Worm (Caenorhabditis elegans) whole organism, late embryonic: Measurements from ENCODE around the gene M110.7.

Experiments used
- C08G9.2 ChIP-seq: sonication (generic microtip); optimal IDR thresholded peaks from 2 replicates; lab custom pipeline; 2016; ENCODE audit warnings: mild to moderate bottlenecking, missing genetic modification characterization, moderate library complexity, missing compliant biosample characterization
- ceh-34 ChIP-seq: sonication (generic microtip); optimal IDR thresholded peaks from 2 replicates; lab custom pipeline; 2016; ENCODE audit warnings: mild to moderate bottlenecking, missing genetic modification characterization, missing compliant biosample characterization
- elt-4 ChIP-seq: sonication (generic microtip); optimal IDR thresholded peaks from 2 replicates; lab custom pipeline; 2016; ENCODE audit warnings: missing genetic modification characterization, missing compliant biosample characterization
- fkh-10 ChIP-seq: fragments of 150-350 bp; optimal IDR thresholded peaks from 2 replicates; lab custom pipeline; 2014; ENCODE audit warnings: missing biosample characterization, missing genetic modification reagents, missing genetic modification characterization
- hlh-8 ChIP-seq: sonication (generic microtip); optimal IDR thresholded peaks from 2 replicates; lab custom pipeline; 2016; ENCODE audit warnings: missing genotype, missing genetic modification characterization, missing compliant biosample characterization
- mec-3 ChIP-seq: sonication (generic microtip); optimal IDR thresholded peaks from 2 replicates; lab custom pipeline; 2016; ENCODE audit warnings: borderline replicate concordance, missing genetic modification characterization, missing compliant biosample characterization
- nhr-232 ChIP-seq: sonication (generic microtip); optimal IDR thresholded peaks from 2 replicates; lab custom pipeline; 2016; ENCODE audit warnings: missing genetic modification characterization, missing compliant biosample characterization
- pha-4 ChIP-seq: fragments of 150-350 bp; optimal IDR thresholded peaks from 2 replicates; lab custom pipeline; 2018; ENCODE audit warnings: missing biosample characterization, missing genetic modification reagents, missing genetic modification characterization
- pqm-1 ChIP-seq: sonication (generic microtip); optimal IDR thresholded peaks from 2 replicates; lab custom pipeline; 2016; ENCODE audit warnings: missing genetic modification characterization, missing compliant biosample characterization
- unc-55 ChIP-seq: sonication (generic microtip); optimal IDR thresholded peaks from 2 replicates; lab custom pipeline; 2017; ENCODE audit warnings: missing biosample characterization, missing genetic modification reagents, missing genetic modification characterization
- unc-86 ChIP-seq: sonication (generic microtip); optimal IDR thresholded peaks from 2 replicates; lab custom pipeline; 2016; ENCODE audit warnings: missing genetic modification characterization, missing compliant biosample characterization

ce11 chrII:8266559-8266958, 34.0 kb downstream of the M110.7 start:
- no peak for TF ChIP-seq nhr-232
- no peak for TF ChIP-seq fkh-10 (GFP tag; lab: Kevin White, UChicago)
- TF ChIP-seq unc-86 (tag; lab: Kevin White, UChicago), result no peak
- TF ChIP-seq pqm-1, result no peak
- no peak for TF ChIP-seq ceh-34
- no peak for TF ChIP-seq elt-4 (tag; lab: Kevin White, UChicago)
- no peak for TF ChIP-seq mec-3 (tag; lab: Kevin White, UChicago)
- TF ChIP-seq hlh-8 (tag; lab: Kevin White, UChicago), result no peak
- TF ChIP-seq pha-4 (tag; lab: Kevin White, UChicago), result no peak
- no peak for TF ChIP-seq unc-55 (GFP tag; lab: Kevin White, UChicago)
- no peak for TF ChIP-seq C08G9.2 (tag; lab: Kevin White, UChicago)
